Worm (Caenorhabditis elegans) whole organism, midembryonic: Measurements from ENCODE around the gene C55B6.5.

Experiments
- T22C8.4 ChIP-seq: fragments of 200-800 bp; sonication (Bioruptor generic); IDR thresholded peaks from 2 replicates; pipeline ENCODE4 v1.3.6; 2022; ENCODE audit warnings: missing genetic modification characterization, missing compliant biosample characterization
- cog-1 ChIP-seq: sonication (generic microtip); optimal IDR thresholded peaks from 2 replicates; lab custom pipeline; 2016; ENCODE audit warnings: missing genetic modification characterization, missing compliant biosample characterization
- flt-1 ChIP-seq: fragments of 200-800 bp; sonication (Bioruptor generic); IDR thresholded peaks from 2 replicates; pipeline ENCODE4 v1.3.6; 2022; ENCODE audit warnings: missing genetic modification characterization, missing compliant biosample characterization
- klf-2 ChIP-seq: fragments of 200-800 bp; sonication (Bioruptor generic); conservative IDR thresholded peaks from 2 replicates; pipeline ENCODE4 v1.3.6; 2022; ENCODE audit warnings: missing genetic modification reagents, missing genetic modification characterization, missing compliant biosample characterization
- med-1 ChIP-seq: sonication (generic microtip); optimal IDR thresholded peaks from 2 replicates; lab custom pipeline; 2017; ENCODE audit warnings: missing genetic modification characterization, mild to moderate bottlenecking, missing compliant biosample characterization, antibody characterized with exemption, missing genetic modification reagents; ENCODE audit not compliant: insufficient read depth
- ref-1 ChIP-seq: fragments of 200-800 bp; sonication (Bioruptor generic); conservative IDR thresholded peaks from 2 replicates; pipeline ENCODE4 v1.3.6; 2022; ENCODE audit warnings: missing genetic modification reagents, missing genetic modification characterization, missing compliant biosample characterization
- tab-1 ChIP-seq: fragments of 200-800 bp; sonication (Bioruptor generic); IDR thresholded peaks from 2 replicates; pipeline ENCODE4 v1.3.6; 2022; ENCODE audit warnings: missing genetic modification characterization, missing compliant biosample characterization
- ztf-23 ChIP-seq: fragments of 200-800 bp; sonication (Bioruptor generic); IDR thresholded peaks from 2 replicates; pipeline ENCODE4 v1.3.6; 2022; ENCODE audit warnings: missing genetic modification reagents, missing genetic modification characterization, missing compliant biosample characterization
- ztf-29 ChIP-seq: fragments of 200-800 bp; sonication (Bioruptor generic); IDR thresholded peaks from 2 replicates; pipeline ENCODE4 v1.3.6; 2022; ENCODE audit warnings: missing genetic modification reagents, missing genetic modification characterization, missing compliant biosample characterization

DNA sequence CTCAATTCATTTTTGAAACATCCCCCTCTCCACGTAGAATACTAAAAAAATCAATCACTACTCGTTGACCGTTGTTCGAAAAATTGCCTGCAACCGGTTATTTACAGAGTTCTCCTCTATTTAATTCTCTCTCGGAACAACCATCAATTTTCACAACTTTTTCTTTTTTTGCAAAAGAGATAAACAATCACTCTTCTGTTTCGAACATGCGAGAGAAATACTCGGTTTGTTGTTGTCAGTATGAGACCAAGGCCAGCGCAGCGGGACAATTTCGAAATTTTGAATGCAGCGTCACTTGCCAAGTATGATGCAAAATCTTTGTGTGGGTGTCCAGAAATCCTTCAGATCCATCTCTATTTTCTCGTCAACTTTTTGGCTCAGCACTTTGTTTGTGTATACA lies 25.2 kb upstream of the C55B6.5 start:
- TF ChIP-seq flt-1 (GFP tag; lab: Robert Waterston, UW) (no peak), tab-1 (no peak), med-1 (GFP tag; lab: Kevin White, UChicago) (no peak), ref-1 (GFP tag; lab: Robert Waterston, UW) (no peak), T22C8.4 (GFP tag; lab: Robert Waterston, UW) (no peak), ztf-29 (GFP tag; lab: Robert Waterston, UW) (no peak), ztf-23 (no peak), cog-1 (tag; lab: Kevin White, UChicago) (no peak), klf-2 (no peak)
